Fruit fly (Drosophila melanogaster) whole organism, embryonic: ENCODE results near the gene CG46458.

ENCODE experiments used
- Doc2 ChIP-seq: fragments of 200-800 bp; sonication (Bioruptor generic); IDR thresholded peaks from 2 replicates; pipeline ENCODE4 v1.3.6; 2022; ENCODE audit warnings: missing biosample characterization, missing genetic modification characterization
- NfI ChIP-seq: fragments of 200-800 bp; sonication (Bioruptor generic); optimal IDR thresholded peaks from 3 replicates; lab custom pipeline; 2018; ENCODE audit warnings: missing biosample characterization, mild to moderate bottlenecking, missing genetic modification characterization, moderate library complexity

DNA sequence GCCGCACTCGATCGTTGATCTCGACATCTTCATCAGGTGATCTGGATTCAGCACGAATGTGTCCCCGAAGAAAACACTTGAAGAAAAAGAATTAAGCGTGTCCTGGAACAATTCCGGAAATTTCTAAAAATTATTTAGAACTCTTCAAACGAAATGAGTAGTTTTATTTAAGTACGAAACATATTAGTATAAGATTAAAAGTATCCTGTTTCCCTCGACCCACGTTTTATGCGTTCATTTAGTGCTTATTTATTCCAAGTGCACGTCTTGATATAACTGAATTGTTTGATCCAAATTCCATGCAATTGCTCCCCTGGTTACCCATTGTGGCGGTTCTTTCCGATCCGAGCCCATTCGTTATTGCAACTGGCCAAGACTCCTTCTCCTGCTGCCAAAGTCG lies 18.5 kb downstream of the CG46458 start:
- TF ChIP-seq Doc2 (no peak), NfI (GFP tag; lab: Kevin White, UChicago) (no peak)
